Worm (Caenorhabditis elegans) whole organism, mixed stage, embryonic: ENCODE data around the gene eri-1.
"Not testable (repeated sequence)": the region's sequence is repeated elsewhere in the genome, so short reads cannot be mapped to it uniquely, and the experiment has no call there.

ENCODE experiments used
- blmp-1 ChIP-seq: fragments of 150-350 bp; optimal IDR thresholded peaks from 2 replicates; lab custom pipeline; 2014; ENCODE audit warnings: missing biosample characterization, missing genetic modification characterization
- flh-1 ChIP-seq: fragments of 200-800 bp; sonication (Bioruptor generic); optimal IDR thresholded peaks from 2 replicates; lab custom pipeline; 2018; ENCODE audit warnings: mild to moderate bottlenecking, missing genetic modification characterization, moderate library complexity, missing compliant biosample characterization
- lin-13 ChIP-seq: fragments of 150-350 bp; optimal IDR thresholded peaks from 2 replicates; lab custom pipeline; 2014; ENCODE audit warnings: missing biosample characterization, missing genetic modification characterization
- lsy-2 ChIP-seq: fragments of 150-350 bp; optimal IDR thresholded peaks from 2 replicates; lab custom pipeline; 2014; ENCODE audit warnings: missing biosample characterization, missing genetic modification characterization
- nhr-2 ChIP-seq: fragments of 150-350 bp; optimal IDR thresholded peaks from 2 replicates; lab custom pipeline; 2014; ENCODE audit warnings: missing biosample characterization, missing genetic modification characterization
- nhr-76 ChIP-seq: sonication (generic microtip); optimal IDR thresholded peaks from 2 replicates; lab custom pipeline; 2017; ENCODE audit warnings: missing biosample characterization, missing genetic modification characterization
- unc-39 ChIP-seq: fragments of 150-350 bp; optimal IDR thresholded peaks from 2 replicates; lab custom pipeline; 2014; ENCODE audit warnings: missing biosample characterization, missing genetic modification characterization
- ztf-11 ChIP-seq: fragments of 150-350 bp; optimal IDR thresholded peaks from 2 replicates; lab custom pipeline; 2014; ENCODE audit warnings: missing biosample characterization, missing genetic modification characterization

DNA sequence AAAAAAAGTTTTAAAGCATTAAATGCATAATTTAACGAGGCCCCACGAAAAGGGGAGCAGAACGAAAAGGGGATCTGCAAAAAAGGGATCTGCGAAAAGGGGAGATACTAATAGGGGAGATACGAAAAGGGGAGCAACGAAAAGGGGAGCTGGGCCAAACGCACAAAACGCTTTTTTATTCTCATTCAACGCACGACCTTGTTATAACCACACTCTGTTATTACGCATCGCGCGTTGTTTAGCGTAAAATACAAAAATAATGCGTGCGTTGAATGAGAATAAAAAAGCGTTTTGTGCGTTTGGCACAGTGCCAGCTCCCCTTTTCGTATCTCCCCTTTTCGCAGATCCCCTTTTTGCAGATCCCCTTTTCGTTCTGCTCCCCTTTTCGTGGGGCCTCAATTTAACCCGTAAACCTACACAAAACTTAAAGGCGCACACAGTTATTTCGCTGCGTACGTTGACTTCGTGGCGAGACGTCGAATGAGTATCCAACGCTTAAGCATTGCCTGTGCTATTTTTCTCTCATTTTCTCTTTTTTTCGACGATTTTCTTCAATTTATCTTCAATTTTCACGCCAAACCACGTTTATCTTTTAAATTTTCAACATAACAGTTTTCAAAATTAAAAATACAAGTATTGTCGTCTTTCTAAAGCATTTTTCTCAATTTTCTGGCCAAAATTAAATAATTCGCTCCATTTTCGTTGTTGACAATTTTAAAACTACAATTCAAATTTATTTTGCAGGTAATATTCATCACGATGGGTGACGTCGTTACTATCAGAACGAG lies 34.4 kb downstream of the eri-1 start, which contains the start of gene rps-24:
- TF ChIP-seq flh-1 (GFP tag; lab: Kevin White, UChicago); nhr-2 (tag; lab: Kevin White, UChicago); nhr-76 (tag; lab: Kevin White, UChicago); unc-39 (tag; lab: Kevin White, UChicago); blmp-1: not testable (repeated sequence)
- TF ChIP-seq ztf-11 = peak; percentile 21
- TF ChIP-seq lsy-2 (tag; lab: Kevin White, UChicago) = peak; percentile 88
- peak; percentile 91 for TF ChIP-seq lin-13
